Fruit fly (Drosophila melanogaster) whole organism, embryonic: ENCODE measurements around the gene CG15343.

Source experiments
- CG12659 ChIP-seq: fragments of 200-800 bp; sonication (Bioruptor generic); optimal IDR thresholded peaks from 3 replicates; lab custom pipeline; 2017; ENCODE audit warnings: mild to moderate bottlenecking, missing biosample characterization, missing genetic modification reagents, missing genetic modification characterization
- CG13296 ChIP-seq: fragments of 200-800 bp; sonication (Bioruptor generic); optimal IDR thresholded peaks from 3 replicates; lab custom pipeline; 2018; ENCODE audit warnings: missing biosample characterization, mild to moderate bottlenecking, missing genetic modification characterization
- CG1647 ChIP-seq: fragments of 200-800 bp; sonication (Bioruptor generic); optimal IDR thresholded peaks from 3 replicates; lab custom pipeline; 2016; ENCODE audit warnings: missing biosample characterization, missing genetic modification characterization
- CG18262 ChIP-seq: fragments of 200-800 bp; optimal IDR thresholded peaks from 3 replicates; lab custom pipeline; 2019; ENCODE audit warnings: missing biosample characterization, mild to moderate bottlenecking, missing genetic modification characterization, moderate library complexity
- CG1832 ChIP-seq: fragments of 200-800 bp; sonication (Bioruptor generic); optimal IDR thresholded peaks from 2 replicates; lab custom pipeline; 2017; ENCODE audit warnings: missing biosample characterization, mild to moderate bottlenecking, missing genetic modification characterization, inconsistent platforms
- CG2129 ChIP-seq: fragments of 200-800 bp; sonication (Bioruptor generic); IDR thresholded peaks from 2 replicates; pipeline ENCODE4 v1.3.6; 2022; ENCODE audit warnings: missing biosample characterization, missing genetic modification characterization; ENCODE audit not compliant: partially characterized antibody
- CG2712 ChIP-seq: fragments of 200-800 bp; optimal IDR thresholded peaks from 3 replicates; lab custom pipeline; 2019; ENCODE audit warnings: missing biosample characterization, mild to moderate bottlenecking, missing genetic modification characterization, moderate library complexity
- CG34376 ChIP-seq: fragments of 200-800 bp; sonication (Bioruptor generic); optimal IDR thresholded peaks from 2 replicates; lab custom pipeline; 2018; ENCODE audit warnings: missing biosample characterization, mild to moderate bottlenecking, missing genetic modification characterization
- CG4424 ChIP-seq: fragments of 200-800 bp; sonication (Bioruptor generic); optimal IDR thresholded peaks from 3 replicates; lab custom pipeline; 2016; ENCODE audit warnings: missing biosample characterization, missing genetic modification characterization
- CG4617 ChIP-seq: fragments of 200-800 bp; sonication (Bioruptor generic); optimal IDR thresholded peaks from 3 replicates; lab custom pipeline; 2016; ENCODE audit warnings: missing biosample characterization, missing genetic modification characterization, borderline replicate concordance
- CG9932 ChIP-seq: fragments of 200-800 bp; sonication (Bioruptor generic); IDR thresholded peaks from 2 replicates; pipeline ENCODE4 v1.3.6; 2022; ENCODE audit warnings: missing biosample characterization, missing genetic modification characterization
- CHES-1-like ChIP-seq: fragments of 200-800 bp; sonication (Bioruptor generic); optimal IDR thresholded peaks from 2 replicates; lab custom pipeline; 2016; ENCODE audit warnings: missing biosample characterization, missing genetic modification characterization
- Dfd ChIP-seq, 2 experiments: fragments of >200 bp; optimal IDR thresholded peaks; 2 replicates each; lab custom pipeline; 2017; ENCODE audit warnings: missing biosample characterization in 2 of 2, missing genetic modification characterization in 2 of 2
- Dip2 ChIP-seq: fragments of 200-800 bp; sonication (Bioruptor generic); IDR thresholded peaks from 2 replicates; pipeline ENCODE4 v1.3.6; 2022; ENCODE audit warnings: missing biosample characterization, missing genetic modification characterization
- Doc3 ChIP-seq: fragments of 200-800 bp; sonication (Bioruptor generic); IDR thresholded peaks from 3 replicates; pipeline ENCODE4 v1.3.6; 2022; ENCODE audit warnings: missing biosample characterization, missing genetic modification characterization; ENCODE audit not compliant: partially characterized antibody
- E2f1 ChIP-seq: fragments of 200-800 bp; sonication (Bioruptor generic); IDR thresholded peaks from 2 replicates; pipeline ENCODE4 v1.3.6; 2022; ENCODE audit warnings: missing biosample characterization, missing genetic modification characterization
- Gsc ChIP-seq: fragments of 200-800 bp; sonication (Bioruptor generic); IDR thresholded peaks from 2 replicates; pipeline ENCODE4 v1.3.6; 2022; ENCODE audit warnings: missing biosample characterization, missing genetic modification characterization
- H15 ChIP-seq: fragments of 200-800 bp; sonication (Bioruptor generic); IDR thresholded peaks from 3 replicates; pipeline ENCODE4 v1.3.6; 2022; ENCODE audit warnings: missing biosample characterization, missing genetic modification characterization
- H2.0 ChIP-seq: fragments of 200-800 bp; sonication (Bioruptor generic); IDR thresholded peaks from 2 replicates; pipeline ENCODE4 v1.3.6; 2022; ENCODE audit warnings: missing biosample characterization, missing genetic modification characterization
- HHEX ChIP-seq: fragments of 200-800 bp; sonication (Bioruptor generic); optimal IDR thresholded peaks from 3 replicates; lab custom pipeline; 2017; ENCODE audit warnings: missing biosample characterization, mild to moderate bottlenecking, missing genetic modification characterization, missing genetic modification reagents
- Hr3 ChIP-seq: fragments of 200-800 bp; sonication (Bioruptor generic); optimal IDR thresholded peaks from 3 replicates; lab custom pipeline; 2016; ENCODE audit warnings: missing biosample characterization, missing genetic modification characterization
- Meics ChIP-seq: fragments of 200-800 bp; sonication (Bioruptor generic); optimal IDR thresholded peaks from 2 replicates; lab custom pipeline; 2017; ENCODE audit warnings: missing biosample characterization, mild to moderate bottlenecking, missing genetic modification characterization
- Nf-YC ChIP-seq: fragments of 200-800 bp; optimal IDR thresholded peaks from 3 replicates; lab custom pipeline; 2019; ENCODE audit warnings: missing biosample characterization, mild to moderate bottlenecking, missing genetic modification characterization, moderate library complexity
- Oli ChIP-seq: fragments of 200-800 bp; sonication (Bioruptor generic); optimal IDR thresholded peaks from 2 replicates; lab custom pipeline; 2018; ENCODE audit warnings: missing biosample characterization, mild to moderate bottlenecking, missing genetic modification characterization, moderate library complexity
- Optix ChIP-seq: fragments of 200-800 bp; sonication (Bioruptor generic); IDR thresholded peaks from 3 replicates; pipeline ENCODE4 v1.3.6; 2022; ENCODE audit warnings: missing biosample characterization, missing genetic modification characterization
- PHDP ChIP-seq: fragments of 200-800 bp; sonication (Bioruptor generic); optimal IDR thresholded peaks from 3 replicates; lab custom pipeline; 2018; ENCODE audit warnings: missing biosample characterization, mild to moderate bottlenecking, missing genetic modification characterization, moderate library complexity
- Side ChIP-seq: fragments of 200-800 bp; sonication (Bioruptor generic); optimal IDR thresholded peaks from 2 replicates; lab custom pipeline; 2016; ENCODE audit warnings: missing biosample characterization, missing genetic modification characterization
- Xbp1 ChIP-seq: fragments of 200-800 bp; sonication (Bioruptor generic); optimal IDR thresholded peaks from 3 replicates; lab custom pipeline; 2016; ENCODE audit warnings: missing biosample characterization, mild to moderate bottlenecking, missing genetic modification characterization
- abd-A ChIP-seq: fragments of 200-800 bp; sonication (Bioruptor generic); optimal IDR thresholded peaks from 3 replicates; lab custom pipeline; 2019; ENCODE audit warnings: missing biosample characterization, mild to moderate bottlenecking, missing genetic modification characterization, moderate library complexity
- bab2 ChIP-seq: fragments of 200-800 bp; sonication (Bioruptor generic); optimal IDR thresholded peaks from 2 replicates; lab custom pipeline; 2016; ENCODE audit warnings: missing biosample characterization, missing genetic modification characterization
- br ChIP-seq: fragments of >200 bp; optimal IDR thresholded peaks from 2 replicates; lab custom pipeline; 2017
- cas ChIP-seq: fragments of 200-800 bp; sonication (Bioruptor generic); IDR thresholded peaks from 2 replicates; pipeline ENCODE4 v1.3.6; 2022; ENCODE audit warnings: missing biosample characterization, missing genetic modification characterization
- da ChIP-seq: fragments of 200-800 bp; sonication (Bioruptor generic); optimal IDR thresholded peaks from 2 replicates; lab custom pipeline; 2016; ENCODE audit warnings: missing biosample characterization, missing genetic modification characterization
- ewg ChIP-seq: fragments of 200-800 bp; sonication (Bioruptor generic); optimal IDR thresholded peaks from 3 replicates; lab custom pipeline; 2017; ENCODE audit warnings: mild to moderate bottlenecking, missing biosample characterization, missing genetic modification reagents, missing genetic modification characterization
- fd96Cb ChIP-seq: fragments of 200-800 bp; sonication (Bioruptor generic); optimal IDR thresholded peaks from 2 replicates; lab custom pipeline; 2018; ENCODE audit warnings: missing biosample characterization, mild to moderate bottlenecking, missing genetic modification characterization, moderate library complexity
- fu2 ChIP-seq: fragments of 200-800 bp; sonication (Bioruptor generic); optimal IDR thresholded peaks from 2 replicates; lab custom pipeline; 2016; ENCODE audit warnings: missing biosample characterization, missing genetic modification characterization
- gcm ChIP-seq: fragments of 200-800 bp; sonication (Bioruptor generic); optimal IDR thresholded peaks from 2 replicates; lab custom pipeline; 2019; ENCODE audit warnings: missing biosample characterization, mild to moderate bottlenecking, missing genetic modification characterization, moderate library complexity
- her ChIP-seq: fragments of 200-800 bp; sonication (Bioruptor generic); optimal IDR thresholded peaks from 2 replicates; lab custom pipeline; 2016; ENCODE audit warnings: missing biosample characterization, missing genetic modification characterization
- kay ChIP-seq: fragments of 200-800 bp; sonication (Bioruptor generic); optimal IDR thresholded peaks from 2 replicates; lab custom pipeline; 2016; ENCODE audit warnings: missing biosample characterization, missing genetic modification characterization
- ken ChIP-seq: fragments of 200-800 bp; sonication (Bioruptor generic); IDR thresholded peaks from 3 replicates; pipeline ENCODE4 v1.3.6; 2022; ENCODE audit warnings: missing biosample characterization, missing genetic modification characterization
- nmo ChIP-seq: fragments of 200-800 bp; sonication (Bioruptor generic); optimal IDR thresholded peaks from 2 replicates; lab custom pipeline; 2018; ENCODE audit warnings: missing biosample characterization, mild to moderate bottlenecking, missing genetic modification characterization, moderate library complexity
- odd ChIP-seq: fragments of 200-800 bp; sonication (Bioruptor generic); optimal IDR thresholded peaks from 2 replicates; lab custom pipeline; 2017; ENCODE audit warnings: missing biosample characterization, mild to moderate bottlenecking, missing genetic modification characterization
- pros ChIP-seq: fragments of 200-800 bp; sonication (Bioruptor generic); optimal IDR thresholded peaks from 3 replicates; lab custom pipeline; 2019; ENCODE audit warnings: missing biosample characterization, mild to moderate bottlenecking, missing genetic modification characterization, moderate library complexity
- sc ChIP-seq, 3 experiments: fragments of >200 bp in 2 of 3; fragments of 200-800 bp in 1 of 3; sonication (Bioruptor generic) in 1 of 3; optimal IDR thresholded peaks; 2 replicates in 2 of 3; 3 replicates in 1 of 3; lab custom pipeline; 2017; ENCODE audit warnings: mild to moderate bottlenecking in 1 of 3, missing biosample characterization in 1 of 3, missing genetic modification characterization in 1 of 3, missing genetic modification reagents in 1 of 3
- schlank ChIP-seq: fragments of 200-800 bp; sonication (Bioruptor generic); optimal IDR thresholded peaks from 2 replicates; lab custom pipeline; 2018; ENCODE audit warnings: missing biosample characterization, mild to moderate bottlenecking, missing genetic modification characterization
- slp2 ChIP-seq: fragments of 200-800 bp; sonication (Bioruptor generic); optimal IDR thresholded peaks from 2 replicates; lab custom pipeline; 2016; ENCODE audit warnings: missing biosample characterization, missing genetic modification characterization
- sug ChIP-seq: fragments of 200-800 bp; optimal IDR thresholded peaks from 2 replicates; lab custom pipeline; 2019; ENCODE audit warnings: missing biosample characterization, mild to moderate bottlenecking, missing genetic modification characterization, moderate library complexity
- twi ChIP-seq: fragments of 200-800 bp; optimal IDR thresholded peaks from 2 replicates; lab custom pipeline; 2019; ENCODE audit warnings: missing biosample characterization, mild to moderate bottlenecking, missing genetic modification characterization, moderate library complexity
- unpg ChIP-seq: fragments of 200-800 bp; sonication (Bioruptor generic); optimal IDR thresholded peaks from 3 replicates; lab custom pipeline; 2018; ENCODE audit warnings: missing biosample characterization, mild to moderate bottlenecking, missing genetic modification characterization, moderate library complexity
- vfl ChIP-seq: fragments of 200-800 bp; sonication (Bioruptor generic); optimal IDR thresholded peaks from 2 replicates; lab custom pipeline; 2016; ENCODE audit warnings: missing biosample characterization, missing genetic modification characterization
- wek ChIP-seq: fragments of 200-800 bp; sonication (Bioruptor generic); optimal IDR thresholded peaks from 3 replicates; lab custom pipeline; 2018; ENCODE audit warnings: missing biosample characterization, mild to moderate bottlenecking, missing genetic modification characterization, moderate library complexity

Gene CG15343

dm6 chrX:8252284-8252886 is 21.2 kb downstream of the CG15343 start, which contains the start of gene CG1632 (continued):
- TF ChIP-seq nmo (peak; percentile 17), Oli (tag; lab: Kevin White, UChicago) (peak; percentile 35), her (GFP tag; lab: Kevin White, UChicago) (no peak), CG34376 (GFP tag; lab: Kevin White, UChicago) (no peak), Nf-YC (tag; lab: Kevin White, UChicago) (no peak), Hr3 (GFP tag; lab: Kevin White, UChicago) (no peak), gcm (GFP tag; lab: Kevin White, UChicago) (peak; percentile 9), CHES-1-like (no peak), Optix (GFP tag; lab: Robert Waterston, UW) (no peak), H2.0 (GFP tag; lab: Robert Waterston, UW) (no peak), CG2712 (tag; lab: Kevin White, UChicago) (peak; percentile 48), abd-A (tag; lab: Kevin White, UChicago) (no peak), CG4617 (GFP tag; lab: Kevin White, UChicago) (no peak), Gsc (GFP tag; lab: Robert Waterston, UW) (no peak), bab2 (GFP tag; lab: Kevin White, UChicago) (no peak), twi (tag; lab: Kevin White, UChicago) (no peak), E2f1 (no peak), vfl (GFP tag; lab: Kevin White, UChicago) (no peak), sc (optimal IDR thresholded peaks at IDR 0.05; lab: Kevin White, UChicago) (no peak), sc (GFP tag; optimal IDR thresholded peaks at IDR 0.05; lab: Kevin White, UChicago) (no peak), PHDP (tag; lab: Kevin White, UChicago) (no peak), CG12659 (GFP tag; lab: Kevin White, UChicago) (no peak), sug (no peak), Doc3 (GFP tag; lab: Robert Waterston, UW) (no peak), CG9932 (GFP tag; lab: Robert Waterston, UW) (no peak), Side (GFP tag; lab: Kevin White, UChicago) (no peak), Dfd (GFP tag; optimal IDR thresholded peaks at IDR 0.05; lab: Kevin White, UChicago) (no peak), slp2 (GFP tag; lab: Kevin White, UChicago) (no peak), ewg (no peak), Meics (GFP tag; lab: Kevin White, UChicago) (no peak), fd96Cb (peak; percentile 14), HHEX (GFP tag; lab: Kevin White, UChicago) (no peak), CG1647 (no peak), pros (GFP tag; lab: Kevin White, UChicago) (no peak), kay (GFP tag; lab: Kevin White, UChicago) (no peak), CG18262 (tag; lab: Kevin White, UChicago) (peak; percentile 54), cas (GFP tag; lab: Robert Waterston, UW) (no peak), da (GFP tag; lab: Kevin White, UChicago) (no peak), wek (GFP tag; lab: Kevin White, UChicago) (no peak), Dip2 (GFP tag; lab: Robert Waterston, UW) (no peak), unpg (GFP tag; lab: Kevin White, UChicago) (peak; percentile 17), fu2 (GFP tag; lab: Kevin White, UChicago) (no peak), CG13296 (GFP tag; lab: Kevin White, UChicago) (no peak), br (lab: Kevin White, UChicago) (no peak), odd (GFP tag; lab: Kevin White, UChicago) (no peak), CG2129 (GFP tag; lab: Robert Waterston, UW) (no peak), H15 (GFP tag; lab: Robert Waterston, UW) (no peak), schlank (tag; lab: Kevin White, UChicago) (no peak), Xbp1 (GFP tag; lab: Kevin White, UChicago) (no peak), CG1832 (GFP tag; lab: Kevin White, UChicago) (no peak), CG4424 (GFP tag; lab: Kevin White, UChicago) (peak; percentile 28), ken (GFP tag; lab: Robert Waterston, UW) (no peak)
